Fruit fly (Drosophila melanogaster) whole organism, embryonic: ENCODE results near the gene sad.

Experiments
- Aef1 ChIP-seq: fragments of 200-800 bp; sonication (Bioruptor generic); IDR thresholded peaks from 3 replicates; pipeline ENCODE4 v1.3.6; 2022; ENCODE audit warnings: missing biosample characterization, missing genetic modification characterization
- BtbVII ChIP-seq: fragments of 200-800 bp; sonication (Bioruptor generic); optimal IDR thresholded peaks from 3 replicates; lab custom pipeline; 2017; ENCODE audit warnings: missing biosample characterization, mild to moderate bottlenecking, missing genetic modification characterization
- C15 ChIP-seq: fragments of 200-800 bp; sonication (Bioruptor generic); IDR thresholded peaks from 3 replicates; pipeline ENCODE4 v1.3.6; 2022; ENCODE audit warnings: missing biosample characterization, missing genetic modification characterization
- CG10565 ChIP-seq: fragments of 200-800 bp; sonication (Bioruptor generic); optimal IDR thresholded peaks from 3 replicates; lab custom pipeline; 2016; ENCODE audit warnings: missing biosample characterization, mild to moderate bottlenecking, missing genetic modification characterization
- CG10979 ChIP-seq: fragments of 200-800 bp; sonication (Bioruptor generic); optimal IDR thresholded peaks from 2 replicates; lab custom pipeline; 2018; ENCODE audit warnings: missing biosample characterization, mild to moderate bottlenecking, missing genetic modification characterization, moderate library complexity
- CG12236 ChIP-seq: fragments of 200-800 bp; sonication (Bioruptor generic); optimal IDR thresholded peaks from 2 replicates; lab custom pipeline; 2016; ENCODE audit warnings: missing biosample characterization, missing genetic modification characterization
- CG14441 ChIP-seq: fragments of 200-800 bp; sonication (Bioruptor generic); IDR thresholded peaks from 2 replicates; pipeline ENCODE4 v1.3.6; 2022; ENCODE audit warnings: missing biosample characterization, missing genetic modification characterization
- CG14860 ChIP-seq: fragments of 200-800 bp; sonication (Bioruptor generic); IDR thresholded peaks from 3 replicates; pipeline ENCODE4 v1.3.6; 2022; ENCODE audit warnings: missing biosample characterization, missing genetic modification characterization; ENCODE audit not compliant: partially characterized antibody
- CG15601 ChIP-seq: fragments of 200-800 bp; sonication (Bioruptor generic); optimal IDR thresholded peaks from 3 replicates; lab custom pipeline; 2019; ENCODE audit warnings: missing biosample characterization, mild to moderate bottlenecking, missing genetic modification characterization, moderate library complexity
- CG17568 ChIP-seq: fragments of 200-800 bp; sonication (Bioruptor generic); optimal IDR thresholded peaks from 2 replicates; lab custom pipeline; 2018; ENCODE audit warnings: missing biosample characterization, mild to moderate bottlenecking, missing genetic modification characterization, moderate library complexity
- CG1832 ChIP-seq: fragments of 200-800 bp; sonication (Bioruptor generic); optimal IDR thresholded peaks from 2 replicates; lab custom pipeline; 2017; ENCODE audit warnings: missing biosample characterization, mild to moderate bottlenecking, missing genetic modification characterization, inconsistent platforms
- CG2116 ChIP-seq: fragments of 200-800 bp; sonication (Bioruptor generic); optimal IDR thresholded peaks from 3 replicates; lab custom pipeline; 2018; ENCODE audit warnings: missing biosample characterization, mild to moderate bottlenecking, missing genetic modification characterization
- CG30403 ChIP-seq: fragments of 200-800 bp; sonication (Bioruptor generic); optimal IDR thresholded peaks from 3 replicates; lab custom pipeline; 2016; ENCODE audit warnings: missing biosample characterization, missing genetic modification characterization
- CG32772 ChIP-seq: fragments of 200-800 bp; sonication (Bioruptor generic); IDR thresholded peaks from 2 replicates; pipeline ENCODE4 v1.3.6; 2022; ENCODE audit warnings: missing biosample characterization, missing genetic modification characterization
- CG33557 ChIP-seq: fragments of 200-800 bp; sonication (Bioruptor generic); optimal IDR thresholded peaks from 2 replicates; lab custom pipeline; 2019; ENCODE audit warnings: missing biosample characterization, mild to moderate bottlenecking, missing genetic modification characterization, moderate library complexity
- CG42726 ChIP-seq: fragments of 200-800 bp; sonication (Bioruptor generic); IDR thresholded peaks from 2 replicates; pipeline ENCODE4 v1.3.6; 2022; ENCODE audit warnings: missing biosample characterization, missing genetic modification characterization; ENCODE audit not compliant: partially characterized antibody
- CG8290 ChIP-seq, 3 experiments: fragments of 200-800 bp; sonication (Bioruptor generic); optimal IDR thresholded peaks; 2 replicates each; lab custom pipeline; 2016 to 2019; ENCODE audit warnings: missing biosample characterization in 3 of 3, missing genetic modification characterization in 3 of 3, mild to moderate bottlenecking in 2 of 3, moderate library complexity in 1 of 3
- CG8388 ChIP-seq: fragments of 200-800 bp; sonication (Bioruptor generic); optimal IDR thresholded peaks from 2 replicates; lab custom pipeline; 2019; ENCODE audit warnings: missing biosample characterization, mild to moderate bottlenecking, missing genetic modification characterization, moderate library complexity
- CG9609 ChIP-seq: fragments of 200-800 bp; sonication (Bioruptor generic); optimal IDR thresholded peaks from 3 replicates; lab custom pipeline; 2016; ENCODE audit warnings: missing biosample characterization, missing genetic modification characterization
- CHES-1-like ChIP-seq: fragments of 200-800 bp; sonication (Bioruptor generic); optimal IDR thresholded peaks from 2 replicates; lab custom pipeline; 2016; ENCODE audit warnings: missing biosample characterization, missing genetic modification characterization
- D ChIP-seq, 2 experiments: fragments of 200-800 bp in 1 of 2; fragments of >200 bp in 1 of 2; sonication (Bioruptor generic) in 1 of 2; optimal IDR thresholded peaks; 2 replicates in 1 of 2; 3 replicates in 1 of 2; lab custom pipeline; 2017; ENCODE audit warnings: mild to moderate bottlenecking in 1 of 2, missing biosample characterization in 1 of 2, missing genetic modification characterization in 1 of 2, missing genetic modification reagents in 1 of 2
- D19A ChIP-seq: fragments of 200-800 bp; optimal IDR thresholded peaks from 3 replicates; lab custom pipeline; 2019; ENCODE audit warnings: missing biosample characterization, mild to moderate bottlenecking, missing genetic modification characterization, moderate library complexity
- Dll ChIP-seq: fragments of 200-800 bp; sonication (Bioruptor generic); IDR thresholded peaks from 4 replicates; pipeline ENCODE4 v1.3.6; 2022; ENCODE audit warnings: missing biosample characterization, missing genetic modification characterization; ENCODE audit not compliant: partially characterized antibody
- E2f1 ChIP-seq: fragments of 200-800 bp; sonication (Bioruptor generic); IDR thresholded peaks from 2 replicates; pipeline ENCODE4 v1.3.6; 2022; ENCODE audit warnings: missing biosample characterization, missing genetic modification characterization
- Fer1 ChIP-seq: fragments of 200-800 bp; sonication (Bioruptor generic); optimal IDR thresholded peaks from 2 replicates; lab custom pipeline; 2017; ENCODE audit warnings: missing biosample characterization, mild to moderate bottlenecking, missing genetic modification characterization
- Hmx ChIP-seq: fragments of 200-800 bp; sonication (Bioruptor generic); optimal IDR thresholded peaks from 2 replicates; lab custom pipeline; 2016; ENCODE audit warnings: missing biosample characterization, missing genetic modification characterization
- Hr39 ChIP-seq: fragments of >200 bp; optimal IDR thresholded peaks from 2 replicates; lab custom pipeline; 2017
- Hr51 ChIP-seq, 2 experiments: fragments of 200-800 bp; sonication (Bioruptor generic); optimal IDR thresholded peaks; 2 replicates in 1 of 2; 3 replicates in 1 of 2; lab custom pipeline; 2016 to 2018; ENCODE audit warnings: missing biosample characterization in 2 of 2, missing genetic modification characterization in 2 of 2, mild to moderate bottlenecking in 1 of 2, moderate library complexity in 1 of 2
- Hr78 ChIP-seq, 2 experiments: fragments of 200-800 bp in 1 of 2; fragments of >200 bp in 1 of 2; sonication (Bioruptor generic) in 1 of 2; optimal IDR thresholded peaks; 2 replicates each; lab custom pipeline; 2017 to 2019; ENCODE audit warnings: missing biosample characterization in 2 of 2, missing genetic modification characterization in 2 of 2, mild to moderate bottlenecking in 1 of 2, moderate library complexity in 1 of 2
- Jarid2 ChIP-seq: fragments of 200-800 bp; sonication (Bioruptor generic); optimal IDR thresholded peaks from 3 replicates; lab custom pipeline; 2017; ENCODE audit warnings: mild to moderate bottlenecking, missing biosample characterization, missing genetic modification reagents, missing genetic modification characterization
- Oli ChIP-seq: fragments of 200-800 bp; sonication (Bioruptor generic); optimal IDR thresholded peaks from 2 replicates; lab custom pipeline; 2018; ENCODE audit warnings: missing biosample characterization, mild to moderate bottlenecking, missing genetic modification characterization, moderate library complexity
- Opbp ChIP-seq: fragments of 200-800 bp; sonication (Bioruptor generic); IDR thresholded peaks from 3 replicates; pipeline ENCODE4 v1.3.6; 2022; ENCODE audit warnings: missing biosample characterization, missing genetic modification characterization; ENCODE audit not compliant: partially characterized antibody
- caup ChIP-seq: fragments of 200-800 bp; sonication (Bioruptor generic); optimal IDR thresholded peaks from 3 replicates; lab custom pipeline; 2017; ENCODE audit warnings: missing biosample characterization, mild to moderate bottlenecking, missing genetic modification characterization, moderate library complexity; ENCODE audit not compliant: severe bottlenecking
- emc ChIP-seq: fragments of 200-800 bp; sonication (Bioruptor generic); optimal IDR thresholded peaks from 2 replicates; lab custom pipeline; 2016; ENCODE audit warnings: missing biosample characterization, missing genetic modification characterization
- grn ChIP-seq: fragments of 200-800 bp; sonication (Bioruptor generic); optimal IDR thresholded peaks from 3 replicates; lab custom pipeline; 2017; ENCODE audit warnings: missing biosample characterization, missing genetic modification characterization
- nerfin-1 ChIP-seq: fragments of 200-800 bp; sonication (Bioruptor generic); optimal IDR thresholded peaks from 3 replicates; lab custom pipeline; 2019; ENCODE audit warnings: missing biosample characterization, mild to moderate bottlenecking, missing genetic modification characterization, moderate library complexity
- nom ChIP-seq: fragments of 200-800 bp; sonication (Bioruptor generic); optimal IDR thresholded peaks from 2 replicates; lab custom pipeline; 2017; ENCODE audit warnings: missing biosample characterization, missing genetic modification characterization, mild to moderate bottlenecking, moderate library complexity, missing genetic modification reagents
- ranshi ChIP-seq: fragments of 200-800 bp; sonication (Bioruptor generic); IDR thresholded peaks from 2 replicates; pipeline ENCODE4 v1.3.6; 2022; ENCODE audit warnings: missing biosample characterization, missing genetic modification characterization
- sisA ChIP-seq: fragments of 200-800 bp; sonication (Bioruptor generic); IDR thresholded peaks from 2 replicates; pipeline ENCODE4 v1.3.6; 2022; ENCODE audit warnings: missing biosample characterization, missing genetic modification characterization
- sob ChIP-seq: fragments of 200-800 bp; sonication (Bioruptor generic); IDR thresholded peaks from 2 replicates; pipeline ENCODE4 v1.3.6; 2022; ENCODE audit warnings: missing biosample characterization, missing genetic modification characterization
- tgo ChIP-seq: fragments of 200-800 bp; sonication (Bioruptor generic); IDR thresholded peaks from 3 replicates; pipeline ENCODE4 v1.3.6; 2022; ENCODE audit warnings: missing biosample characterization, missing genetic modification characterization
- tin ChIP-seq: fragments of 200-800 bp; sonication (Bioruptor generic); optimal IDR thresholded peaks from 3 replicates; lab custom pipeline; 2016; ENCODE audit warnings: missing biosample characterization, missing genetic modification characterization
- tna ChIP-seq: fragments of 200-800 bp; sonication (Bioruptor generic); IDR thresholded peaks from 2 replicates; pipeline ENCODE4 v1.3.6; 2022; ENCODE audit warnings: missing biosample characterization, missing genetic modification characterization; ENCODE audit not compliant: partially characterized antibody
- toy ChIP-seq: fragments of 200-800 bp; sonication (Bioruptor generic); IDR thresholded peaks from 2 replicates; pipeline ENCODE4 v1.3.6; 2022; ENCODE audit warnings: missing biosample characterization, missing genetic modification characterization
- vfl ChIP-seq: fragments of 200-800 bp; sonication (Bioruptor generic); optimal IDR thresholded peaks from 2 replicates; lab custom pipeline; 2016; ENCODE audit warnings: missing biosample characterization, missing genetic modification characterization
- zf30C ChIP-seq: fragments of 200-800 bp; sonication (Bioruptor generic); optimal IDR thresholded peaks from 3 replicates; lab custom pipeline; 2018; ENCODE audit warnings: missing biosample characterization, mild to moderate bottlenecking, missing genetic modification characterization
- zfh1 ChIP-seq: fragments of 200-800 bp; sonication (Bioruptor generic); IDR thresholded peaks from 3 replicates; pipeline ENCODE4 v1.3.6; 2022; ENCODE audit warnings: missing biosample characterization, missing genetic modification characterization

The sad gene

dm6 chr3R:11869169-11869568 lies 7.9 kb upstream of the sad start, which contains the start of gene CG6959 (continued):
- TF ChIP-seq CG30403 (GFP tag; lab: Kevin White, UChicago), result no peak
- 0 out of 3 replicates have a peak, but pooled peaks have one; percentile 25 for TF ChIP-seq CG14860 (GFP tag; lab: Robert Waterston, UW)
- no peak for TF ChIP-seq tin (GFP tag; lab: Kevin White, UChicago)
- TF ChIP-seq Fer1 (GFP tag; lab: Kevin White, UChicago), result no peak
- no peak for TF ChIP-seq Oli (tag; lab: Kevin White, UChicago)
- no peak for TF ChIP-seq Hr51 (GFP tag; optimal IDR thresholded peaks at IDR 0.05; lab: Kevin White, UChicago)
- TF ChIP-seq ranshi (GFP tag; lab: Robert Waterston, UW), result peak; percentile 25; the same call in 1 of the 2 replicates
- TF ChIP-seq Opbp (GFP tag; lab: Robert Waterston, UW), result peak; percentile 47; the same call in 1 of the 3 replicates
- TF ChIP-seq grn (GFP tag; lab: Kevin White, UChicago), result peak; percentile 54
- no peak for TF ChIP-seq zf30C (GFP tag; lab: Kevin White, UChicago)
- no peak for TF ChIP-seq toy
- TF ChIP-seq Dll (GFP tag; lab: Robert Waterston, UW), result 0 out of 4 replicates have a peak, but pooled peaks have one; percentile 15
- peak; percentile 1 for TF ChIP-seq CG9609
- TF ChIP-seq CHES-1-like (GFP tag; lab: Kevin White, UChicago), result peak; percentile 41
- peak; percentile 37 for TF ChIP-seq caup
- 0 out of 2 replicates have a peak, but pooled peaks have one; percentile 42 for TF ChIP-seq tna (GFP tag; lab: Robert Waterston, UW)
- no peak for TF ChIP-seq vfl (GFP tag; lab: Kevin White, UChicago)
- no peak for TF ChIP-seq CG17568 (GFP tag; lab: Kevin White, UChicago)
- no peak for TF ChIP-seq CG2116 (GFP tag; lab: Kevin White, UChicago)

dm6 chr3R:11869675-11870074 lies 7.4 kb upstream of the sad start:
- TF ChIP-seq D (optimal IDR thresholded peaks at IDR 0.05; lab: Kevin White, UChicago) (no peak), D (GFP tag; optimal IDR thresholded peaks at IDR 0.05; lab: Kevin White, UChicago) (peak; percentile 34), Aef1 (GFP tag; lab: Robert Waterston, UW) (peak; percentile 50; the same call in 1 of the 3 replicates), Hr51 (GFP tag; optimal IDR thresholded peaks at IDR 0.05; lab: Kevin White, UChicago) (no peak), CG1832 (GFP tag; lab: Kevin White, UChicago) (no peak), CG12236 (GFP tag; lab: Kevin White, UChicago) (no peak), Hr78 (GFP tag; optimal IDR thresholded peaks at IDR 0.05; lab: Kevin White, UChicago) (no peak), CG42726 (no peak), sisA (GFP tag; lab: Robert Waterston, UW) (peak; percentile 71), CG14441 (GFP tag; lab: Robert Waterston, UW) (peak; percentile 67), CHES-1-like (GFP tag; lab: Kevin White, UChicago) (no peak), nom (GFP tag; lab: Kevin White, UChicago) (no peak), CG10979 (peak; percentile 43), tgo (peak; percentile 46; the same call in 2 of the 3 replicates), Hmx (no peak), BtbVII (no peak), CG32772 (GFP tag; lab: Robert Waterston, UW) (0 out of 2 replicates have a peak, but pooled peaks have one; percentile 28), CG15601 (tag; lab: Kevin White, UChicago) (no peak), CG33557 (GFP tag; lab: Kevin White, UChicago) (no peak), C15 (peak; percentile 31; the same call in 1 of the 3 replicates), Hr39 (lab: Kevin White, UChicago) (no peak), CG10565 (no peak), sob (GFP tag; lab: Robert Waterston, UW) (peak; percentile 48), E2f1 (GFP tag; lab: Robert Waterston, UW) (peak; percentile 52; the same call in 1 of the 2 replicates), emc (no peak), nerfin-1 (no peak), CG8388 (GFP tag; lab: Kevin White, UChicago) (no peak), D19A (tag; lab: Kevin White, UChicago) (peak; percentile 49), zfh1 (GFP tag; lab: Robert Waterston, UW) (peak; percentile 62; the same call in 2 of the 3 replicates), CG8290 (GFP tag; optimal IDR thresholded peaks at IDR 0.05; lab: Kevin White, UChicago) (no peak), CG8290 (tag; optimal IDR thresholded peaks at IDR 0.05; lab: Kevin White, UChicago) (no peak), Jarid2 (GFP tag; lab: Kevin White, UChicago) (no peak)
